Worm (Caenorhabditis elegans): Measurements from ENCODE around the gene Y67D2.5.

DNA sequence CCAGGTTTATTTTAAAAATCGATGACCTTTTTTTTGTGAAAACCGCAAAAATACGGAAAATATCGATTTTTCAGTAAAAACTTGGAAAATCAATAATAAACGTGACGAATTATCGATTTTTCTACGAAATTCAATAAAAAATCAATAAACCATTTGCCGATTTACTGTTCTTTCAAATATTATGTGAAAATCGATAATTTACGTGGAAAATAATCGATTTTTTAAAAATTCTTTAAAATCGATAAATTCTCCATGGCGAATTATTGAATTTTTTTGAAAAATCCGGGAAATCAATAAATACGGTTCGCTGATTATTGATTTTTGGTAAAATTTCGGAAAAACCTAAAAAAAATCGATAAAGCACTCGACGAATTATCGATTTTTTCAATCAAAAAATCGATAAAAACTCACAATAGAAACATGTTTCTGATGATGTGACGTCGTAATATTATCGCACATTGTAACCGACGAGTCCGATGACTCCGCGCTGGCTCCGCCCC lies 44.2 kb upstream of the Y67D2.5 start:
- TF ChIP-seq xnd-1 (tag; optimal IDR thresholded peaks at IDR 0.05) (no peak), nhr-179 (tag; optimal IDR thresholded peaks at IDR 0.05) (no peak), hrde-1 (tag; optimal IDR thresholded peaks at IDR 0.05; ENCODE audit: borderline replicate concordance) (no peak), hmg-1.2 (GFP tag; IDR thresholded peaks at IDR 0.05) (no peak), ztf-26 (tag; optimal IDR thresholded peaks at IDR 0.05) (no peak)

Measured in whole organism, young adult.